Fruit fly (Drosophila melanogaster): ENCODE measurements around the gene CG8668.

CG8668 gene

DNA sequence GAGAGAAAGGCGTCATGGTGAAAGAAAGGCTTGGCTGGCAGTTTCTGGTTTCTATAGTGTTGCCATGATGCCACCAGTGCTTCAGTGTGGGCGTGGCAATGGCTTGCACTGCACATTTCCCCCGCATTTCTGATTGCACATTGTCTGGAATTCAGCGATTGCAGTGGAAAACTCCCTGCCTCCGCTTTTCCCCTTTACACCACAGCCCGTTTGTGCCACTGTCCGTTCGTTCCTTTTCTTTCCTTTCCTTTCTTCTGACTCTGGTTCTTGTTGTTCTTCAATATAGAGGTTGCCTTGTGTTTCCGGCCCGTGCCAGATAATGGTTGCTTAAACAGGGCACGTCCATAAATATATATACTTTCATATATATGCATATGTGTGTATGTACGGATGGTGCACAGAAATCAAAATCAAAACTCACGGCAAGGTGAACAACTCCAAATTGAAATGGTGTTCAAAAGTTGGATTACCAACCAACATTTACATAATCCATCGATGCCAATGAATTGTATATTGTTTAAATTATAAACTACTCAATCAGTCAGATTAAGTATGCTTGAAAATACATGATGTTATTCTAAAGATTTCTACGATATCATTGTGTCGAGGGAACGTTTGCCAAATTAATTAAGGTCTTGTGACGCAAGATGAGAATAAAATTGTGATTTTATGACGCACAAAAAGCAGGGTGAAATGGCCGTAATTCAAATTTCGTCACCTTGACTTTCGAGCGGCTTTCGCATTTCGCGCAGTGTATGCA is 33.4 kb upstream of the CG8668 start:
- TF ChIP-seq noc (tag; optimal IDR thresholded peaks at IDR 0.05): no peak

DNA sequence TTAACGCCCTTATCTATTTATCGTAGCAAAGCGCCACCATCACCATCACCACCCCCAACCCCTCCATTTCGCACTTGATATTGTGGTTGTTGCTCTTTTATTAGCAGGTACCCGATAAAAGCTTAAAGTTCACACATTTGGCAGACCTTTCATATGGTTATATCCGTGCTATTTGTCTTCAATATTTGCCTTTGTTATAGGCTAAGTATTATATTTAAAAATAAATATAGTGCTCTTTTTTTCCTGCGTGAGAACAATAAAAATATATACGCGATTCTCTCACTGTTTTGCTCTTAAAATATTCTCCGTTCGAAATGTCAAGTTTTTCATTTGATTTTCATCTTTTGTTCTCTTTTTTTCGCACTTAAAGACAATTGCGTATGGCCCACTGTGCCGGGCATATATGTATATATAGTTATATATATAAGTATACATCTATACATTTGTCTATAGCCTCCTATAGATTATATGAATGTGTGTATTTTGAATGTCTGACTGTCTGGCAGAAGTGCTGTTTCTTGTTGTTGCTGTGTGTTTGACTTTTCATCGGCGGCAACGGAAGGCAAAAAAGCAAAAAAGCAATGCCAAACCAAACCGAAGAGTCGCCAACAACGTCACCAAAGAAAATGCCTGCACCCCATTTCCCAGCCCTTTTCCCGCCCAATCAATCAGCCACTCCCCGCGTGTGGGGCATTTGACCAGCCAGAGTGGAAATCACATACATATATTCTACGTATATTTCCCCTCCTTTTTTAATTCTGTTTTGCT is 32.6 kb upstream of the CG8668 start:
- TF ChIP-seq noc (tag; optimal IDR thresholded peaks at IDR 0.05): no peak

DNA sequence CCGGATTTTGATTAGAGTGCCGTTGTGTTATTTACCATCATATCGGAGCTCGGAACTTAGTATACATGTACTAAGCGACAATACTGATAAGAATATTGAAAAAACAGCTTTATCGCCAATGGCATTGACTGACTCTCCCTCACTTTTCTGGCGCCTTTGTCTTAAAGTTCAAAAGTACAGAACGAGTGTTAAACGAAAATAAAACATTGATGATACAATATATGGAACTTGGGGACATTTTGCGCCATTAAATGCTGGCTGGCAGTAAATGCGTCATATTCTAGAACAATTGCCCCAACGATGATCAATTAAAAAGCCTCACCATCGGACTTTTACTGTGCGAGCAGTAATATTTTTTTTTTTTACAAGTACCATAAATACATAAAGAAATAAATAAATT is 31.6 kb upstream of the CG8668 start:
- TF ChIP-seq noc (tag; optimal IDR thresholded peaks at IDR 0.05): no peak

DNA sequence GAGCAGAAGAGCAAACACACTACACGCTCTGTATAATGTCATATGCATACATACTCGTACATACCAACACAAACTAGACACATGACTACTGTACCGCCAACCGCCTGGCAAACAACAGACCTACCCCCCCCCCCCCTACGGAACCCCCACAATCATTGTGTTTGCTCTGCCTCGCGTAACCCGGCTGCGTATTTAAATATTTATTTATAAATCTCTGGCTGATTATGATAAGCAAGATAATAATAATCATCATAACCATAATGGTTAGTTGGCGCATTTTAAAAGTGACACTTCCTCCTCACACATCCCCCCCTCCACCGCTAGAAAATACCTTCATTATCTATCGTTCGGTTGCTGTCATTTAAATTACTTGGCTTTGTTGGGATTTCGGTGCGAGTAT is 29.3 kb upstream of the CG8668 start:
- TF ChIP-seq noc (tag; optimal IDR thresholded peaks at IDR 0.05): peak; percentile 84

DNA sequence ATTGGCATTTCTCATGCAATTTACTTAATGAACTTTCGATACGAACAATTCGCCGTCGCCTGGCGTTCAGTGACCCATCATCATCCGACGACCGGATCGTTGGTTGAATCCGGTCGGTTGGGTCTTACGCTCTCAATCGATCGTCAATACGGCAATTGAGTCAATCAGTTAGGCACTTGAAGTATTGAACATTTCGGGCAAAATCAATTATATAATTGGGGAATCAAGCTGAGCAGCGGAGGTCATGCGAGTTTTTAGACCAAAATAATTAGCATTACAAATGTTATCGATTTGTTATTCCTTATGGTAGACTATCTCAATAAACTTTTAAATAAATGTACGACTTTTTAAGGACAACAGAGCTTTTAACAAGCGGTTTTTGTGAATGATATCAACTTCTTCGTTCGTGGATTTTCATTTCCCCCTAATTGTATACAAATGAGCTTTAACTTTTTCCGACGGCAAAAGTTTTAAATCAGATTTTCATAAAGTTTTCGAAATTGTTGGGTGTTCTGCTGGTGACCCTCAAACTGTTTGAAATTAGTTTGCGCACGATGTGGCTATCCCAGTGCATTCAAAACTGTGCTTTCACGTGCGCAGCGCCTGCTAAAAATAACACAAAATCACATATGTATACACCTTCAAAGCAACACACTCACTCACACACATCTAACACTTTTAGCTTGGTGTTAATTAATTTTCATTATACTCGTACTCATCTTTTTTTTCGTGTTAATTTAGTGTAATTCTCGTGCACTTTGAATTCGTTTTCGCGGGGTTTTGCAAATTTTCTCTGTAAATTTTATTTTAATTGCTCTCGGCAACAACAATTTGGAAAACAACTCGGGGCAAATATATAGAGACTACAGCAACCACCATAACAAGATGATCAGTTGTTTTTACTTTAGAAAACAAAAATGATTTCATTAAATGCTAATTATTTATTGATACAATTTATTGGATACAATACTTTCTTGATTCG is 28.5 kb upstream of the CG8668 start:
- no peak for TF ChIP-seq noc (tag; optimal IDR thresholded peaks at IDR 0.05)

DNA sequence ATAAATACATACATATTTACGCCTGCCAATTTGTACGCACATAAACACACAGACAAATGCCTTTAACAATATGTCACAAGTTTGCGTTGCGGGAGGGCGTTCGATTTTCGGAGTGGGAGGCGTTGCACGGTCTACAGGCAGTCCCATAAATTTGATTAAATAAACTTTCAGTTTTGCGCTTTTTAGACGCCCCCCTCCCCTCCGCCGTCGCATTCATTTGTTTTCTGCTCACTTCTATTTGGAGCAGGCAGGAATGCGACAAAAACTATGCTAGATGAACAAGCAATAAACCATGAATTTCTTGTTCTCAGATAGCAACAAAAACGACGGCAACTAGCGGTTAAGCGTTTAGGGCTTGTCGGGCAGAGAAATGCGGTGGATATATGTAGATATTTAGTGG is 27.8 kb upstream of the CG8668 start:
- TF ChIP-seq noc (tag; optimal IDR thresholded peaks at IDR 0.05): no peak

DNA sequence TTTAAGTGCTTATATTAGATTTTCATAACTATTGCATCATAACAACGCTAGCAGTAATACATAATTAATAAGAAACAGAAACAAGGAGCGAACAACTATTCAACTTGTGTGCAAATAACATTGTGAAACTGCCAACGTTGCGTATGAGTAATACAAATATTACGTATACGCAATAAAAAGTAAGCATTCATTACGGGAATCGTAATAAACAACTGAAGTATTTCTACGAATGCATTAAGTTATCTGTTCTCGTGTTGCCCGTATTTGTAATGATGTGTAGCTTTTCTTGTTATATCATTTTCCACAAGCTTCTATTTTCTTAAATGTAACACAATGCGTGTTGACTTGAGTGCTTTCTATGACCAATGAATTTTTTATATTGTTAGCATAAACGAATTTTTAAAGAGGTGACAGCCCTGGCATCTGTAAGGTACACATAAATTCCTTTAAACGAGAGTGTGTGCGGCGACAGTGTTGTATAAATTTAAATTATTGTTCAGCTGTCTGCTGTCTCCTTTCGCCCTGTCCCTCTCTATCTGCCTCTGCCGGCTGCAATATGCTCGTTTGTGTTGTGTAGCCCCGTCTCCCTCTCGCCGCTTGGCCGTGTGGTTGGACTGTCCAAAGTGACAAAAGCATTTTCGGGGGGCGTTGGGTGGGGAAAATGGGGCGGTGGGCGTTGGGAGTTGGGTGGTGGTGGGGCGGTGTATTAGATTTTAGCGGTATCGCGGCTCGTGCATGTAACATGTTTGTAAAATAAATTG is 27.0 kb upstream of the CG8668 start:
- no peak for TF ChIP-seq noc (tag; optimal IDR thresholded peaks at IDR 0.05)

DNA sequence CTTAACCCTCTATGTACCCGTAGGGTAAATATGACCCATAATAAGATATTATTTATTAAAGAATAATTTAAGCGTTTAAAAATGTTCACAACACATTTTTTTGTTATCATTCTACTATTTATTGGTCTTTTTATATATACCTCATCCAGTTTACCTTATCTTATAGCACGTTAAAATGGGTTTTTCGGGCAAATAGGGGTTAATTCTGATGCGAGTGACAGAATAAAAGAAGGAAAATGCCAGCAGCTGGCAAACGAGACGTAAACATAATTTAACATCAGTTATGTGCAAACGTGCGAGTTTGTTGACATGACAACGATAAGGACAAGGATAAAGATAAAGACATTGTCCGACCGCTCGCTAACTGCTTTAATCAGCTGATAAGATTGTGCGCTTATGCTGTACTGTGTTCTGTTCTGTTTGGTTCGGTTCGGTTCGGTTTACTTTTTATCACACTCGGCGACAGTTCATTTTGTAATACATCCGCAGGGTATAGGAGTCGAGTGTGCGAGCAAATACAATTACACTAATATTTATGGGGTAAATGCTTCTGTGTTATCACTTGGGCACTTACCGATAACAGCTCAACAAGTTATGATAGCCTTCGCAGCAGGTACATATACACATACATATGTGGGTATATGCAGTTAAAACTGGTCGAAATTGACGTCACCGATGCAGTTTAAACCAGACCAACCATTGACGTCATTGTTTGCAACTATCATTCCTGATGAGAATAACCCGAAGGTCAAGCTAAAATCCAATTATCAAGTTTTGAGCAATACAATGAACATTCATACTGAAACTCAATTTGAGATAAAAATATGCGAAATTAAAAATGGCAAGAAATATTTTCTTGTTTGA is 26.1 kb upstream of the CG8668 start:
- peak; percentile 64 for TF ChIP-seq noc (tag; optimal IDR thresholded peaks at IDR 0.05)

DNA sequence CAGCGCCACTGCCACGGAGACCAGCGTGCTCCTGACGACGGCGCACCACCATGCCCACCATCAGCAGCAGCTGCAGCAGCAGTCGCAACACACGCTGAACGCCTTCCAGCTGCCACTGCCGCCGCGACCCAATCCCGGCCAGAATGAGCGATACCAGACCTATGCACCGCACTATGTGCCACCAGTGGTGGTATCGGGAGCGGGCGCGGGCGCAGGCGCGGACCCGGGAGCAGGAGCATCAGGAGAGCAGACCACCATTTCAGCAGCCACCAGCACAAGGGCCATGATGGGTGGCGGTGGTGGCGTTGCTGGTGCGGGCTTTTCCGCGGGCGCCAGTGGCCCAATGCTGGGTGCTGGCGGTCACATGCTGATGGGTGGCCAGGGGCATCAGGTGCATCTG is 23.7 kb upstream of the CG8668 start:
- TF ChIP-seq noc (tag; optimal IDR thresholded peaks at IDR 0.05): no peak

DNA sequence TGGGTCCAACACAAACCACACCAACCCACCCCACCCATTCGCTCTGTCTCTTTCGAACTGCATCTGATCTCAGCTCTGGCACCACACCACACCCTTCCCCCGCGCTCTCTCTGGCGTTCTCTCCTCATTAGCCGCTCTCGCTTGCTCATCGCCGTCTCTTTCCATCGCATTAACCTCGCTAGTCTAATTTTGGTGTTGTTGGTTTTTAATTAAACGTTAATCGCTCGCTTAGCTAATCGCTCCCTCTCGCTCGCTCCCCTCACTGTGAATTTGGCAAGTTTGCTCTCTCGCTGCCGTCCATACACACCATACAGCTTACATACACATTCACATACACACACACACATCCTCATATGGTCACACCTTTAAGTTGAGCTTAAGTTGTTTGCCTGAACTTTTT is 22.7 kb upstream of the CG8668 start:
- no peak for TF ChIP-seq noc (tag; optimal IDR thresholded peaks at IDR 0.05)

DNA sequence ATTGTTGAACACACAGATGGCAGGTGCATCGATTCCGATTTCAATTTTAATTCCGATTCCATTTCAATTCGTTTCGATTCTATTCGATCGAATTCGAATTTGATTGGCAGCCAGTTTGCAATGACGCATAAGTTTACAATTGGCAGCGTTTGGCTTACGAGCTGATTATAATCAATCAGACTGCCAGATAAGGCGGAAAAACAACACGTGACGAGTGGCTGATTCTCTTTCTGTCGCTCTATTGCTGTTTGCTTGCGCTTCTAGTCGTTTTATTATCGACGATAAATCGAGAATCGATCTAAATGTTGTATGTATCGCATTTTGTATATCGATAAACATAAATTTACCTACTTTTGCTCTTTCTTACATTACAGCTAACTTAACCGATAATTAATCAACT is 22.1 kb upstream of the CG8668 start:
- TF ChIP-seq noc (tag; optimal IDR thresholded peaks at IDR 0.05): no peak

DNA sequence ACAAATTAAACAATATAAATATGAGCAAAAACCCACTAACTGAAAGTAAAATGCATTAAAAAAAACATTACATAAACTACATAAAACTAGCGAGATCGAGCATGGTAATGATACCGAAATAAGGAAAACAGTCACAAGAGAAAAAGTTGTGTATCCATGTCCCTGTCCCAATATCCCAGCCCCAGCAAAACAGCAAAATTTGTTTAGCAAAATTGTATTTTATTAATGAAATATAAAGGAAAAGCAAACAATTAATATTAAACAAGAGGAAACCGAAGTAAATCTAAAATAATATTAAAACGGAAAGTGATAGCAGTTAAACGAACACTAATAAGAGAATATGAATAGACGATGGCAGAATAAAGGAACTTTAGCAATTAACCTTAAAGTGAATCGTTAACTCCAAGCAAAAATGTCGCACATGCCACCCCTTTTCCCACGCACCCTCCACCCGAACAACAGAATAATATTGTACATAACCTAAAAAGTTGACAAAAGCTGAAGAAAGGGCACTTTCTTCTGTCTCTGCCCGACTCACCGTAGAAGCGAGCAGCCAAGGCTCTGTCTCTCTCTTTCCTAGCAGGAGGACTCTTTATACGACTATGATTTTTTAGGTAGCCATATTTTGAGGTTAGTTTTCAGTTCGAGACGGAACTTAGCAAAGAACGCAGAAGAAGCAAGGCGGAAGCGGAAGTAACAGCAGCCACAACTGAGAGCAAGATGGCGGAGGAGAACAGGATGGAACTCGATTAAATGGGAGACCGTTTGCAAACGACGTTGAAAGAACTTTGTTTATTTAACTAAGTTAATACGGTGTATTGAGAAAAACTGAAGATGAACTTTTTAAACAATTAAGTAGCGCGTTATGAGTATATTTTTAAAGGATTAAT is 16.0 kb upstream of the CG8668 start:
- TF ChIP-seq noc (tag; optimal IDR thresholded peaks at IDR 0.05): no peak

DNA sequence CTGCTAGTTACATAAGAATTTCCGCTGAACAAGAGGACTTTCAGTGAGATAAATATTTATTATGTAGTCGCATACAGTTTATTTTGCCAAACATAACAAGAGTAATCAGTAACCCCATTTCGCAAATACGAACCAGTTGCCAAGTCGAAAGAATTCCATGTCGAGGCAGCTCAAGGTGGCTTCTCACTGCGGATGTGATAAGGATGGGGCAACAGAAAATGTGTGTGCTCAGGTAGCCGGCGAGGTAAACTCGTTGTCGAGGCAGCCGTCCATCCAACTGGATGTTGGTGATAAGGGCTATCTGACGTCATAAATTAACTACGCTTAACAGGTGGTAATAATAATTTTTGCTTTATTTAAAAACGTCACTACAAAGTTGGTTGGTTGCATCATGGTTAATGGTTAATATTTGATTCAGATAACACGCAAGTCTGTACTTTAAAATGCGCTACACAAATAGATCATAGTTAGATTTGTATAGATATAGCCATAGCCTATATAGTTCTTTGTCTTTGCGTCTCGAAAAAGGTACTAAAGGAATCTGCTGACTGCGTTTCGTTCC is 10.1 kb upstream of the CG8668 start:
- peak; percentile 41 for TF ChIP-seq noc (tag; optimal IDR thresholded peaks at IDR 0.05)

All from whole organism, larva.